Worm (Caenorhabditis elegans): ENCODE results near the gene str-1.

Gene str-1

ce11 chrIV:7211313-7211712 lies 37.7 kb downstream of the str-1 start:
- TF ChIP-seq ceh-91 (GFP tag; IDR thresholded peaks at IDR 0.05) (0 out of 2 replicates have a peak, but pooled peaks have one; percentile 16), efl-1 (GFP tag; optimal IDR thresholded peaks at IDR 0.05) (peak; percentile 81), die-1 (tag; optimal IDR thresholded peaks at IDR 0.05) (peak; percentile 5), madf-8 (GFP tag; conservative IDR thresholded peaks at IDR 0.05) (peak; percentile 67), aptf-2 (GFP tag; conservative IDR thresholded peaks at IDR 0.05) (peak; percentile 83), hmg-1.2 (GFP tag; IDR thresholded peaks at IDR 0.05) (peak; percentile 38; the same call in 1 of the 2 replicates), bed-2 (GFP tag; IDR thresholded peaks at IDR 0.05) (no peak), xnd-1 (tag; optimal IDR thresholded peaks at IDR 0.05) (peak; percentile 42), F37B4.10 (GFP tag; IDR thresholded peaks at IDR 0.05) (no peak), madf-6 (GFP tag; IDR thresholded peaks at IDR 0.05) (peak; percentile 90)

- no peak for TF ChIP-seq lag-1 (GFP tag; IDR thresholded peaks at IDR 0.05)
- no peak for TF ChIP-seq F22D6.2 (tag; optimal IDR thresholded peaks at IDR 0.05)
- no peak for TF ChIP-seq F37B4.10 (GFP tag; IDR thresholded peaks at IDR 0.05)
- TF ChIP-seq attf-6 (GFP tag; IDR thresholded peaks at IDR 0.05) = no peak
- TF ChIP-seq K12H6.12 (tag; optimal IDR thresholded peaks at IDR 0.05) = no peak
- TF ChIP-seq cebp-1 (GFP tag; IDR thresholded peaks at IDR 0.05) = no peak
- TF ChIP-seq cebp-1 (tag; optimal IDR thresholded peaks at IDR 0.05) = no peak
- TF ChIP-seq ceh-100 (GFP tag; IDR thresholded peaks at IDR 0.05) = no peak
- TF ChIP-seq nhr-80 (tag; optimal IDR thresholded peaks at IDR 0.05) = peak; percentile 37
These were observed 39.2 kb downstream of the str-1 start for ce11 chrIV:7212769-7213168.

DNA sequence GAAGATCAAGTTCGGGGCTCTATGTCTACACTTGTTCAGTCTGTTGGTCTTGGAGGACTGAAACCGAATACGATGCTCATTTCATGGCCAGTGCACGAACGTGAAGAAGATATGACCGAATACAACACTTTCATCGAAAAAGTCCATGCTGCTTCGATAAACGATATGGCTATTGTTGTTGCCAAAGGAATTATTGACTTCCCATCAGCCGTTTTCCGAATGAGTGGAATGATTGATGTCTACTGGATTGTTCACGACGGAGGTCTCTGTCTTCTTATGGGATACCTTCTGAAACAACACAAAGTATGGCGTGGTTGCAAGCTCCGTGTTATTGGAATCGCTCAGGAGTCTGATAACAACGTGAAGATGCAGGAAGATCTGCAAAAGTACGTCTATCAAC lies 42.6 kb downstream of the str-1 start:
- TF ChIP-seq ekl-4 (GFP tag; IDR thresholded peaks at IDR 0.05) (no peak), zim-3 (tag; optimal IDR thresholded peaks at IDR 0.05) (no peak), B0336.3 (GFP tag; IDR thresholded peaks at IDR 0.05) (no peak), nhr-27 (tag; optimal IDR thresholded peaks at IDR 0.05) (no peak), ztf-18 (tag; optimal IDR thresholded peaks at IDR 0.05) (no peak), ama-1 (optimal IDR thresholded peaks at IDR 0.05) (no peak), ama-1 (GFP tag; optimal IDR thresholded peaks at IDR 0.05) (no peak), hsf-1 (GFP tag; IDR thresholded peaks at IDR 0.05) (no peak), hlh-26 (GFP tag; conservative IDR thresholded peaks at IDR 0.05) (no peak), rcor-1 (GFP tag; IDR thresholded peaks at IDR 0.05) (no peak), sdz-38 (tag; optimal IDR thresholded peaks at IDR 0.05) (no peak), nfya-1 (tag; optimal IDR thresholded peaks at IDR 0.05; ENCODE audit: borderline replicate concordance, insufficient read depth) (no peak), egl-44 (GFP tag; IDR thresholded peaks at IDR 0.05) (no peak), cebp-1 (GFP tag; IDR thresholded peaks at IDR 0.05) (no peak), cebp-1 (tag; optimal IDR thresholded peaks at IDR 0.05) (no peak), ZK185.1 (tag; optimal IDR thresholded peaks at IDR 0.05; ENCODE audit: poor library complexity, severe bottlenecking) (no peak), ztf-26 (tag; optimal IDR thresholded peaks at IDR 0.05) (no peak), D2030.7 (GFP tag; IDR thresholded peaks at IDR 0.05) (no peak), madf-10 (tag; optimal IDR thresholded peaks at IDR 0.05) (no peak), ets-4 (GFP tag; optimal IDR thresholded peaks at IDR 0.05) (no peak)

- TF ChIP-seq madf-3 (GFP tag; IDR thresholded peaks at IDR 0.05) (no peak), ztf-22 (GFP tag; optimal IDR thresholded peaks at IDR 0.05) (no peak), nhr-80 (tag; optimal IDR thresholded peaks at IDR 0.05) (no peak), ekl-4 (GFP tag; IDR thresholded peaks at IDR 0.05) (no peak), B0019.2 (GFP tag; conservative IDR thresholded peaks at IDR 0.05) (no peak), ccch-3 (GFP tag; optimal IDR thresholded peaks at IDR 0.05) (no peak)
These were observed 46.0 kb downstream of the str-1 start, which contains the start of the genes glb-23 and R13A1.1 for ce11 chrIV:7219398-7220087. glb-23 (minus strand) TSS chrIV:7219498. R13A1.1 (plus strand) TSS chrIV:7220037.
